Fruit fly (Drosophila melanogaster): ENCODE data around the gene SH3PX1.

The SH3PX1 gene

dm6 chr3L:9704162-9704748 lies 9.4 kb downstream of the SH3PX1 start, which contains the start of gene CG16711 (continued):
- no peak for TF ChIP-seq CG30403 (GFP tag; optimal IDR thresholded peaks at IDR 0.05)
- TF ChIP-seq CG34422 (GFP tag; IDR thresholded peaks at IDR 0.05): 0 out of 3 replicates have a peak, but pooled peaks have one; percentile 24
- TF ChIP-seq Bteb2 (GFP tag; optimal IDR thresholded peaks at IDR 0.05): no peak
- peak; percentile 95 for TF ChIP-seq nerfin-2 (GFP tag; IDR thresholded peaks at IDR 0.05; ENCODE audit: partially characterized antibody)
- no peak for TF ChIP-seq CG4730 (GFP tag; IDR thresholded peaks at IDR 0.05)
- TF ChIP-seq vnd (GFP tag; IDR thresholded peaks at IDR 0.05; ENCODE audit: partially characterized antibody): peak; percentile 93
- peak; percentile 93 for TF ChIP-seq ato (GFP tag; IDR thresholded peaks at IDR 0.05; ENCODE audit: partially characterized antibody)
- peak; percentile 90 for TF ChIP-seq CG14860 (GFP tag; IDR thresholded peaks at IDR 0.05; ENCODE audit: partially characterized antibody)
- peak; percentile 69 for TF ChIP-seq CoRest (tag; optimal IDR thresholded peaks at IDR 0.05)
- peak; percentile 87 for TF ChIP-seq BEAF-32 (GFP tag; optimal IDR thresholded peaks at IDR 0.05)
- no peak for TF ChIP-seq B-H1 (GFP tag; IDR thresholded peaks at IDR 0.05)
- peak; percentile 94 for TF ChIP-seq CG6791 (GFP tag; IDR thresholded peaks at IDR 0.05; ENCODE audit: partially characterized antibody)
- TF ChIP-seq Nf-YB (GFP tag; optimal IDR thresholded peaks at IDR 0.05): peak; percentile 95
- no peak for TF ChIP-seq sisA (GFP tag; IDR thresholded peaks at IDR 0.05)
- peak; percentile 18 for TF ChIP-seq CG12659 (GFP tag; optimal IDR thresholded peaks at IDR 0.05)
- no peak for TF ChIP-seq aop (GFP tag; IDR thresholded peaks at IDR 0.05)
- peak; percentile 87 for TF ChIP-seq CG32767 (GFP tag; IDR thresholded peaks at IDR 0.05)
- TF ChIP-seq caup (GFP tag; optimal IDR thresholded peaks at IDR 0.05; ENCODE audit: severe bottlenecking): no peak
- TF ChIP-seq p53 (GFP tag; optimal IDR thresholded peaks at IDR 0.05): no peak
- no peak for TF ChIP-seq CG18599 (GFP tag; optimal IDR thresholded peaks at IDR 0.05)
- TF ChIP-seq CG7963 (GFP tag; IDR thresholded peaks at IDR 0.05; ENCODE audit: partially characterized antibody): peak; percentile 90
- no peak for TF ChIP-seq cwo (GFP tag; optimal IDR thresholded peaks at IDR 0.05)
- no peak for TF ChIP-seq Lhr (GFP tag; optimal IDR thresholded peaks at IDR 0.05)
- TF ChIP-seq Trl (optimal IDR thresholded peaks at IDR 0.05): no peak
- TF ChIP-seq Trl (GFP tag; optimal IDR thresholded peaks at IDR 0.05): no peak
- no peak for TF ChIP-seq CG16779 (GFP tag; IDR thresholded peaks at IDR 0.05)
- TF ChIP-seq chinmo (GFP tag; IDR thresholded peaks at IDR 0.05; ENCODE audit: partially characterized antibody): peak; percentile 95
- no peak for TF ChIP-seq CG3726 (GFP tag; IDR thresholded peaks at IDR 0.05)
- no peak for TF ChIP-seq wek (GFP tag; optimal IDR thresholded peaks at IDR 0.05)
- no peak for TF ChIP-seq Atf6 (GFP tag; IDR thresholded peaks at IDR 0.05)
- no peak for TF ChIP-seq CG6683 (GFP tag; optimal IDR thresholded peaks at IDR 0.05)
- TF ChIP-seq mld (GFP tag; IDR thresholded peaks at IDR 0.05; ENCODE audit: partially characterized antibody): peak; percentile 93
- peak; percentile 93 for TF ChIP-seq hb (GFP tag; IDR thresholded peaks at IDR 0.05; ENCODE audit: partially characterized antibody)
- TF ChIP-seq dpn (GFP tag; optimal IDR thresholded peaks at IDR 0.05): no peak
- peak; percentile 67 for TF ChIP-seq stwl (tag; optimal IDR thresholded peaks at IDR 0.05)
- peak; percentile 30; the same call in 1 of the 2 replicates for TF ChIP-seq vvl (GFP tag; IDR thresholded peaks at IDR 0.05)
- no peak for TF ChIP-seq CG2120 (GFP tag; optimal IDR thresholded peaks at IDR 0.05)
- no peak for TF ChIP-seq Hr39 (optimal IDR thresholded peaks at IDR 0.05)
- TF ChIP-seq nmo (GFP tag; optimal IDR thresholded peaks at IDR 0.05): no peak
- no peak for TF ChIP-seq dmrt99B (tag; optimal IDR thresholded peaks at IDR 0.05)

dm6 chr3L:9703495-9703894 lies 10.1 kb downstream of the SH3PX1 start, which contains the start of gene CG6761:
Gene CG6761 (minus strand): TSS chr3L:9703595.
- TF ChIP-seq E2f2 (GFP tag; IDR thresholded peaks at IDR 0.05) (no peak), CG3163 (GFP tag; optimal IDR thresholded peaks at IDR 0.05) (no peak), fd96Cb (tag; optimal IDR thresholded peaks at IDR 0.05) (no peak), CG12236 (GFP tag; optimal IDR thresholded peaks at IDR 0.05) (no peak), ab (GFP tag; optimal IDR thresholded peaks at IDR 0.05) (no peak), CG2199 (GFP tag; IDR thresholded peaks at IDR 0.05) (no peak), phol (tag; optimal IDR thresholded peaks at IDR 0.05) (no peak), BEAF-32 (GFP tag; optimal IDR thresholded peaks at IDR 0.05) (no peak), CG16863 (GFP tag; optimal IDR thresholded peaks at IDR 0.05) (no peak), crp (GFP tag; optimal IDR thresholded peaks at IDR 0.05) (no peak), ftz-f1 (GFP tag; optimal IDR thresholded peaks at IDR 0.05) (no peak), ham (GFP tag; IDR thresholded peaks at IDR 0.05) (no peak)

Data from whole organism, embryonic.